Fruit fly (Drosophila melanogaster) whole organism, embryonic: ENCODE results near the gene FucTA.
A peak's percentile ranks its signal among the peaks of the same experiment; 100 is the strongest.

ENCODE experiments used
- B-H1 ChIP-seq: fragments of 200-800 bp; sonication (Bioruptor generic); IDR thresholded peaks from 3 replicates; pipeline ENCODE4 v1.3.6; 2022; ENCODE audit warnings: missing biosample characterization, missing genetic modification characterization
- BEAF-32 ChIP-seq: fragments of 200-800 bp; sonication (Bioruptor generic); optimal IDR thresholded peaks from 3 replicates; lab custom pipeline; 2017; ENCODE audit warnings: missing biosample characterization, missing genetic modification characterization, mild to moderate bottlenecking, moderate library complexity, missing genetic modification reagents
- Bgb ChIP-seq: fragments of 200-800 bp; sonication (Bioruptor generic); IDR thresholded peaks from 2 replicates; pipeline ENCODE4 v1.3.6; 2022; ENCODE audit warnings: missing biosample characterization, missing genetic modification characterization; ENCODE audit not compliant: partially characterized antibody
- CG10543 ChIP-seq: fragments of 200-800 bp; sonication (Bioruptor generic); optimal IDR thresholded peaks from 3 replicates; lab custom pipeline; 2017; ENCODE audit warnings: missing biosample characterization, mild to moderate bottlenecking, missing genetic modification characterization, moderate library complexity
- CG11398 ChIP-seq: fragments of 200-800 bp; sonication (Bioruptor generic); optimal IDR thresholded peaks from 2 replicates; lab custom pipeline; 2016; ENCODE audit warnings: missing biosample characterization, missing genetic modification characterization
- CG12071 ChIP-seq: fragments of 200-800 bp; sonication (Bioruptor generic); optimal IDR thresholded peaks from 3 replicates; lab custom pipeline; 2018; ENCODE audit warnings: missing biosample characterization, mild to moderate bottlenecking, missing genetic modification characterization
- CG12659 ChIP-seq: fragments of 200-800 bp; sonication (Bioruptor generic); optimal IDR thresholded peaks from 3 replicates; lab custom pipeline; 2017; ENCODE audit warnings: mild to moderate bottlenecking, missing biosample characterization, missing genetic modification reagents, missing genetic modification characterization
- CG13123 ChIP-seq: fragments of 200-800 bp; sonication (Bioruptor generic); optimal IDR thresholded peaks from 2 replicates; lab custom pipeline; 2016; ENCODE audit warnings: missing biosample characterization, missing genetic modification characterization
- CG1529 ChIP-seq: fragments of 200-800 bp; sonication (Bioruptor generic); optimal IDR thresholded peaks from 3 replicates; lab custom pipeline; 2018; ENCODE audit warnings: missing biosample characterization, missing genetic modification characterization
- CG16779 ChIP-seq: fragments of 200-800 bp; sonication (Bioruptor generic); IDR thresholded peaks from 2 replicates; pipeline ENCODE4 v1.3.6; 2022; ENCODE audit warnings: missing biosample characterization, missing genetic modification characterization
- CG17385 ChIP-seq: fragments of 200-800 bp; sonication (Bioruptor generic); optimal IDR thresholded peaks from 3 replicates; lab custom pipeline; 2018; ENCODE audit warnings: missing biosample characterization, mild to moderate bottlenecking, missing genetic modification characterization
- CG17829 ChIP-seq: fragments of 200-800 bp; optimal IDR thresholded peaks from 2 replicates; lab custom pipeline; 2019; ENCODE audit warnings: missing biosample characterization, mild to moderate bottlenecking, missing genetic modification characterization, moderate library complexity
- CG2116 ChIP-seq: fragments of 200-800 bp; sonication (Bioruptor generic); optimal IDR thresholded peaks from 3 replicates; lab custom pipeline; 2018; ENCODE audit warnings: missing biosample characterization, mild to moderate bottlenecking, missing genetic modification characterization
- CG33213 ChIP-seq: fragments of 200-800 bp; sonication (Bioruptor generic); optimal IDR thresholded peaks from 3 replicates; lab custom pipeline; 2016; ENCODE audit warnings: missing biosample characterization, missing genetic modification characterization
- CG33557 ChIP-seq: fragments of 200-800 bp; sonication (Bioruptor generic); optimal IDR thresholded peaks from 2 replicates; lab custom pipeline; 2019; ENCODE audit warnings: missing biosample characterization, mild to moderate bottlenecking, missing genetic modification characterization, moderate library complexity
- CG4617 ChIP-seq: fragments of 200-800 bp; sonication (Bioruptor generic); optimal IDR thresholded peaks from 3 replicates; lab custom pipeline; 2016; ENCODE audit warnings: missing biosample characterization, missing genetic modification characterization, borderline replicate concordance
- CG4707 ChIP-seq: fragments of 200-800 bp; sonication (Bioruptor generic); optimal IDR thresholded peaks from 2 replicates; lab custom pipeline; 2018; ENCODE audit warnings: missing biosample characterization, mild to moderate bottlenecking, missing genetic modification characterization, moderate library complexity
- CG6175 ChIP-seq: fragments of 200-800 bp; sonication (Bioruptor generic); IDR thresholded peaks from 3 replicates; pipeline ENCODE4 v1.3.6; 2022; ENCODE audit warnings: missing biosample characterization, missing genetic modification characterization
- CG6791 ChIP-seq: fragments of 200-800 bp; sonication (Bioruptor generic); IDR thresholded peaks from 3 replicates; pipeline ENCODE4 v1.3.6; 2022; ENCODE audit warnings: missing biosample characterization, missing genetic modification characterization; ENCODE audit not compliant: partially characterized antibody
- CG7963 ChIP-seq: fragments of 200-800 bp; sonication (Bioruptor generic); IDR thresholded peaks from 3 replicates; pipeline ENCODE4 v1.3.6; 2022; ENCODE audit warnings: missing biosample characterization, missing genetic modification characterization; ENCODE audit not compliant: partially characterized antibody
- CG7987 ChIP-seq: fragments of 200-800 bp; sonication (Bioruptor generic); optimal IDR thresholded peaks from 2 replicates; lab custom pipeline; 2018; ENCODE audit warnings: missing biosample characterization, mild to moderate bottlenecking, missing genetic modification characterization, moderate library complexity
- CG8359 ChIP-seq: fragments of 200-800 bp; sonication (Bioruptor generic); optimal IDR thresholded peaks from 2 replicates; lab custom pipeline; 2017; ENCODE audit warnings: missing biosample characterization, mild to moderate bottlenecking, missing genetic modification characterization, borderline replicate concordance
- CG9797 ChIP-seq: fragments of 200-800 bp; sonication (Bioruptor generic); optimal IDR thresholded peaks from 3 replicates; lab custom pipeline; 2018; ENCODE audit warnings: missing biosample characterization, mild to moderate bottlenecking, missing genetic modification characterization
- CoRest ChIP-seq: fragments of 200-800 bp; sonication (Bioruptor generic); optimal IDR thresholded peaks from 3 replicates; lab custom pipeline; 2018; ENCODE audit warnings: missing biosample characterization, mild to moderate bottlenecking, missing genetic modification characterization, moderate library complexity
- E2f2 ChIP-seq: fragments of 200-800 bp; sonication (Bioruptor generic); IDR thresholded peaks from 2 replicates; pipeline ENCODE4 v1.3.6; 2022; ENCODE audit warnings: missing biosample characterization, missing genetic modification characterization
- Gug ChIP-seq: fragments of 200-800 bp; sonication (Bioruptor generic); IDR thresholded peaks from 4 replicates; pipeline ENCODE4 v1.3.6; 2022; ENCODE audit warnings: missing biosample characterization, missing genetic modification characterization
- HLH4C ChIP-seq: fragments of 200-800 bp; sonication (Bioruptor generic); IDR thresholded peaks from 3 replicates; pipeline ENCODE4 v1.3.6; 2022; ENCODE audit warnings: missing biosample characterization, missing genetic modification characterization; ENCODE audit not compliant: partially characterized antibody
- Kr ChIP-seq: fragments of 200-800 bp; sonication (Bioruptor generic); optimal IDR thresholded peaks from 2 replicates; lab custom pipeline; 2017; ENCODE audit warnings: missing biosample characterization, mild to moderate bottlenecking, missing genetic modification characterization
- Myb ChIP-seq: fragments of 200-800 bp; sonication (Bioruptor generic); optimal IDR thresholded peaks from 2 replicates; lab custom pipeline; 2016; ENCODE audit warnings: missing biosample characterization, missing genetic modification characterization
- Opbp ChIP-seq: fragments of 200-800 bp; sonication (Bioruptor generic); IDR thresholded peaks from 3 replicates; pipeline ENCODE4 v1.3.6; 2022; ENCODE audit warnings: missing biosample characterization, missing genetic modification characterization; ENCODE audit not compliant: partially characterized antibody
- Stat92E ChIP-seq, 3 experiments: fragments of >200 bp in 2 of 3; fragments of 200-800 bp in 1 of 3; sonication (Bioruptor generic) in 1 of 3; optimal IDR thresholded peaks; 2 replicates each; lab custom pipeline; 2017 to 2019; ENCODE audit warnings: missing biosample characterization in 3 of 3, missing genetic modification characterization in 3 of 3, mild to moderate bottlenecking in 1 of 3, moderate library complexity in 1 of 3
- Tbp ChIP-seq: fragments of >200 bp; optimal IDR thresholded peaks from 2 replicates; lab custom pipeline; 2018; ENCODE audit warnings: missing biosample characterization, missing genetic modification characterization
- crc ChIP-seq: fragments of 200-800 bp; sonication (Bioruptor generic); optimal IDR thresholded peaks from 2 replicates; lab custom pipeline; 2016; ENCODE audit warnings: missing biosample characterization, missing genetic modification characterization
- crol ChIP-seq: fragments of 200-800 bp; sonication (Bioruptor generic); IDR thresholded peaks from 2 replicates; pipeline ENCODE4 v1.3.6; 2022; ENCODE audit warnings: missing biosample characterization, missing genetic modification characterization
- gcm2 ChIP-seq: fragments of 200-800 bp; sonication (Bioruptor generic); optimal IDR thresholded peaks from 2 replicates; lab custom pipeline; 2016; ENCODE audit warnings: missing biosample characterization, missing genetic modification characterization
- gt ChIP-seq: fragments of 200-800 bp; sonication (Bioruptor generic); IDR thresholded peaks from 2 replicates; pipeline ENCODE4 v1.3.6; 2022; ENCODE audit warnings: missing biosample characterization, missing genetic modification characterization
- hbn ChIP-seq: fragments of 200-800 bp; sonication (Bioruptor generic); IDR thresholded peaks from 2 replicates; pipeline ENCODE4 v1.3.6; 2022; ENCODE audit warnings: missing biosample characterization, missing genetic modification characterization; ENCODE audit not compliant: partially characterized antibody
- knrl ChIP-seq: fragments of 200-800 bp; sonication (Bioruptor generic); IDR thresholded peaks from 3 replicates; pipeline ENCODE4 v1.3.6; 2022; ENCODE audit warnings: missing biosample characterization, missing genetic modification characterization; ENCODE audit not compliant: partially characterized antibody
- lab ChIP-seq: fragments of 200-800 bp; sonication (Bioruptor generic); optimal IDR thresholded peaks from 3 replicates; lab custom pipeline; 2017; ENCODE audit warnings: missing biosample characterization, missing genetic modification characterization, mild to moderate bottlenecking, moderate library complexity, missing genetic modification reagents
- mirr ChIP-seq: fragments of 200-800 bp; sonication (Bioruptor generic); optimal IDR thresholded peaks from 3 replicates; lab custom pipeline; 2018; ENCODE audit warnings: missing biosample characterization, mild to moderate bottlenecking, missing genetic modification characterization
- mld ChIP-seq: fragments of 200-800 bp; sonication (Bioruptor generic); IDR thresholded peaks from 3 replicates; pipeline ENCODE4 v1.3.6; 2022; ENCODE audit warnings: missing biosample characterization, missing genetic modification characterization; ENCODE audit not compliant: partially characterized antibody
- phol ChIP-seq: fragments of 200-800 bp; sonication (Bioruptor generic); optimal IDR thresholded peaks from 3 replicates; lab custom pipeline; 2018; ENCODE audit warnings: missing biosample characterization, mild to moderate bottlenecking, missing genetic modification characterization, moderate library complexity
- schlank ChIP-seq: fragments of 200-800 bp; sonication (Bioruptor generic); optimal IDR thresholded peaks from 2 replicates; lab custom pipeline; 2018; ENCODE audit warnings: missing biosample characterization, mild to moderate bottlenecking, missing genetic modification characterization
- sd ChIP-seq: fragments of 200-800 bp; sonication (Bioruptor generic); optimal IDR thresholded peaks from 3 replicates; lab custom pipeline; 2018; ENCODE audit warnings: missing biosample characterization, mild to moderate bottlenecking, missing genetic modification characterization, moderate library complexity
- sna ChIP-seq: fragments of 200-800 bp; sonication (Bioruptor generic); IDR thresholded peaks from 2 replicates; pipeline ENCODE4 v1.3.6; 2022; ENCODE audit warnings: missing biosample characterization, missing genetic modification characterization; ENCODE audit not compliant: partially characterized antibody
- sr ChIP-seq: fragments of 200-800 bp; sonication (Bioruptor generic); IDR thresholded peaks from 3 replicates; pipeline ENCODE4 v1.3.6; 2022; ENCODE audit warnings: missing biosample characterization, missing genetic modification characterization
- stwl ChIP-seq: fragments of 200-800 bp; sonication (Bioruptor generic); optimal IDR thresholded peaks from 3 replicates; lab custom pipeline; 2018; ENCODE audit warnings: missing biosample characterization, mild to moderate bottlenecking, missing genetic modification characterization, moderate library complexity
- yki ChIP-seq: fragments of >200 bp; optimal IDR thresholded peaks from 3 replicates; lab custom pipeline; 2018
- z ChIP-seq: fragments of 200-800 bp; sonication (Bioruptor generic); IDR thresholded peaks from 3 replicates; pipeline ENCODE4 v1.3.6; 2022; ENCODE audit warnings: missing biosample characterization, missing genetic modification characterization
- zen2 ChIP-seq: fragments of 200-800 bp; sonication (Bioruptor generic); IDR thresholded peaks from 3 replicates; pipeline ENCODE4 v1.3.6; 2022; ENCODE audit warnings: missing biosample characterization, missing genetic modification characterization; ENCODE audit not compliant: partially characterized antibody

Gene FucTA

DNA sequence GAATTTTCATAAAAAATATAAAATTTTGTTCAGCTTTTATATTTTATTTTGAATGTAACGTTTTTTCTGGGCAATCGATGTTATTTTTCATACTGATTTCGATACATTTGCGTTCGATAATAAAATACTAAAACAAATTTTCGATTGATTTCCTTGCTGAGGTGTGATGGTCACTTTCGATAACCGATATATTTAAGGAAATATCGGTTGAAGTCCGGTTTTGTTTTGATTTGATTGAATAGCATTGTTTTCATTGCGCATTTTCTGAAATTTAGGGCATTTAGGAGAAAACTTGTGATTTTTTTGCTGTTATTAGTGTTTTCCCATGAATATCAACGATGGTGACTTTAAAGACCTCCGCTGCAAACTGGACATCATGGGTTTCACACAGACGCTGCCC, 30.4 kb upstream of the FucTA start, which contains the start of gene Cep135 (continued):
- TF ChIP-seq CG2116, result peak; percentile 84
- peak; percentile 85 for TF ChIP-seq E2f2
- peak; percentile 94 for TF ChIP-seq stwl (tag; lab: Kevin White, UChicago)
- TF ChIP-seq mirr, result no peak
- peak; percentile 90 for TF ChIP-seq CG6791 (GFP tag; lab: Robert Waterston, UW)
- no peak for TF ChIP-seq gcm2 (GFP tag; lab: Kevin White, UChicago)
- TF ChIP-seq Myb (GFP tag; lab: Kevin White, UChicago), result peak; percentile 96
- TF ChIP-seq Tbp (GFP tag; lab: Kevin White, UChicago), result no peak
- peak; percentile 98 for TF ChIP-seq sna
- TF ChIP-seq CG7987, result no peak
- no peak for TF ChIP-seq CoRest (tag; lab: Kevin White, UChicago)
- TF ChIP-seq CG4617, result peak; percentile 36
- TF ChIP-seq crc (GFP tag; lab: Kevin White, UChicago), result no peak
- no peak for TF ChIP-seq CG16779 (GFP tag; lab: Robert Waterston, UW)
- no peak for TF ChIP-seq schlank (tag; lab: Kevin White, UChicago)
- no peak for TF ChIP-seq z
- TF ChIP-seq CG6175 (GFP tag; lab: Robert Waterston, UW), result no peak
- no peak for TF ChIP-seq CG11398 (GFP tag; lab: Kevin White, UChicago)
- peak; percentile 71 for TF ChIP-seq BEAF-32 (GFP tag; lab: Kevin White, UChicago)
- TF ChIP-seq Kr (GFP tag; lab: Kevin White, UChicago), result no peak
- no peak for TF ChIP-seq sd (tag; lab: Kevin White, UChicago)
- peak; percentile 68; the same call in 2 of the 3 replicates for TF ChIP-seq knrl (GFP tag; lab: Robert Waterston, UW)
- no peak for TF ChIP-seq crol (GFP tag; lab: Robert Waterston, UW)
- peak; percentile 93 for TF ChIP-seq mld (GFP tag; lab: Robert Waterston, UW)
- TF ChIP-seq CG4707 (GFP tag; lab: Kevin White, UChicago), result no peak
- peak; percentile 86 for TF ChIP-seq CG7963 (GFP tag; lab: Robert Waterston, UW)
- TF ChIP-seq sr (GFP tag; lab: Robert Waterston, UW), result no peak
- no peak for TF ChIP-seq CG1529 (GFP tag; lab: Kevin White, UChicago)
- no peak for TF ChIP-seq CG17385 (GFP tag; lab: Kevin White, UChicago)
- no peak for TF ChIP-seq B-H1 (GFP tag; lab: Robert Waterston, UW)
- TF ChIP-seq phol (tag; lab: Kevin White, UChicago), result peak; percentile 3
- no peak for TF ChIP-seq CG12071
- peak; percentile 17 for TF ChIP-seq CG17829
- peak; percentile 89 for TF ChIP-seq hbn (GFP tag; lab: Robert Waterston, UW)
- TF ChIP-seq HLH4C (GFP tag; lab: Robert Waterston, UW), result peak; percentile 96
- TF ChIP-seq Bgb (GFP tag; lab: Robert Waterston, UW), result peak; percentile 87
- TF ChIP-seq zen2 (GFP tag; lab: Robert Waterston, UW), result peak; percentile 93
- no peak for TF ChIP-seq Gug (GFP tag; lab: Robert Waterston, UW)
- TF ChIP-seq CG10543, result no peak
- no peak for TF ChIP-seq CG8359
- TF ChIP-seq CG33557, result no peak
- TF ChIP-seq CG13123 (GFP tag; lab: Kevin White, UChicago), result no peak
- TF ChIP-seq CG9797 (GFP tag; lab: Kevin White, UChicago), result peak; percentile 50
- no peak for TF ChIP-seq yki (lab: Kevin White, UChicago)
- no peak for TF ChIP-seq CG33213 (GFP tag; lab: Kevin White, UChicago)
- TF ChIP-seq CG12659 (GFP tag; lab: Kevin White, UChicago), result peak; percentile 28
- TF ChIP-seq Opbp (GFP tag; lab: Robert Waterston, UW), result peak; percentile 79; the same call in 2 of the 3 replicates
- TF ChIP-seq gt, result no peak
- TF ChIP-seq Stat92E (GFP tag; optimal IDR thresholded peaks at IDR 0.05; lab: Kevin White, UChicago), result peak in 1 of 3 experiments; percentile 15
- no peak for TF ChIP-seq lab
